Fruit fly (Drosophila melanogaster) whole organism, embryonic: ENCODE measurements around the gene Hand.
A peak's percentile ranks its signal among the peaks of the same experiment; 100 is the strongest.

Source experiments
- ATbp ChIP-seq: fragments of 200-800 bp; sonication (Bioruptor generic); optimal IDR thresholded peaks from 2 replicates; lab custom pipeline; 2017; ENCODE audit warnings: missing biosample characterization, mild to moderate bottlenecking, missing genetic modification characterization, missing genetic modification reagents
- Atf-2 ChIP-seq: fragments of 200-800 bp; sonication (Bioruptor generic); optimal IDR thresholded peaks from 2 replicates; lab custom pipeline; 2016; ENCODE audit warnings: missing biosample characterization, missing genetic modification characterization
- Bgb ChIP-seq: fragments of 200-800 bp; sonication (Bioruptor generic); IDR thresholded peaks from 2 replicates; pipeline ENCODE4 v1.3.6; 2022; ENCODE audit warnings: missing biosample characterization, missing genetic modification characterization; ENCODE audit not compliant: partially characterized antibody
- CG12391 ChIP-seq: fragments of 200-800 bp; sonication (Bioruptor generic); optimal IDR thresholded peaks from 3 replicates; lab custom pipeline; 2018; ENCODE audit warnings: missing biosample characterization, mild to moderate bottlenecking, missing genetic modification characterization, moderate library complexity
- CG12659 ChIP-seq: fragments of 200-800 bp; sonication (Bioruptor generic); optimal IDR thresholded peaks from 3 replicates; lab custom pipeline; 2017; ENCODE audit warnings: mild to moderate bottlenecking, missing biosample characterization, missing genetic modification reagents, missing genetic modification characterization
- CG13624 ChIP-seq: fragments of 200-800 bp; sonication (Bioruptor generic); optimal IDR thresholded peaks from 2 replicates; lab custom pipeline; 2016; ENCODE audit warnings: missing biosample characterization, missing genetic modification characterization
- CG14667 ChIP-seq: fragments of 200-800 bp; sonication (Bioruptor generic); IDR thresholded peaks from 2 replicates; pipeline ENCODE4 v1.3.6; 2022; ENCODE audit warnings: missing biosample characterization, missing genetic modification characterization
- CG15601 ChIP-seq: fragments of 200-800 bp; sonication (Bioruptor generic); optimal IDR thresholded peaks from 3 replicates; lab custom pipeline; 2019; ENCODE audit warnings: missing biosample characterization, mild to moderate bottlenecking, missing genetic modification characterization, moderate library complexity
- CG17912 ChIP-seq: fragments of 200-800 bp; sonication (Bioruptor generic); optimal IDR thresholded peaks from 2 replicates; lab custom pipeline; 2018; ENCODE audit warnings: missing biosample characterization, mild to moderate bottlenecking, missing genetic modification characterization
- CG18262 ChIP-seq: fragments of 200-800 bp; optimal IDR thresholded peaks from 3 replicates; lab custom pipeline; 2019; ENCODE audit warnings: missing biosample characterization, mild to moderate bottlenecking, missing genetic modification characterization, moderate library complexity
- CG2116 ChIP-seq: fragments of 200-800 bp; sonication (Bioruptor generic); optimal IDR thresholded peaks from 3 replicates; lab custom pipeline; 2018; ENCODE audit warnings: missing biosample characterization, mild to moderate bottlenecking, missing genetic modification characterization
- CG3163 ChIP-seq: fragments of 200-800 bp; sonication (Bioruptor generic); optimal IDR thresholded peaks from 3 replicates; lab custom pipeline; 2016; ENCODE audit warnings: missing biosample characterization, missing genetic modification characterization
- CG34422 ChIP-seq: fragments of 200-800 bp; sonication (Bioruptor generic); IDR thresholded peaks from 3 replicates; pipeline ENCODE4 v1.3.6; 2022; ENCODE audit warnings: missing biosample characterization, missing genetic modification characterization
- CG4360 ChIP-seq: fragments of 200-800 bp; sonication (Bioruptor generic); IDR thresholded peaks from 2 replicates; pipeline ENCODE4 v1.3.6; 2022; ENCODE audit warnings: missing biosample characterization, missing genetic modification characterization
- CG6272 ChIP-seq: fragments of 200-800 bp; sonication (Bioruptor generic); IDR thresholded peaks from 2 replicates; pipeline ENCODE4 v1.3.6; 2022; ENCODE audit warnings: missing biosample characterization, missing genetic modification characterization
- CG7372 ChIP-seq: fragments of 200-800 bp; sonication (Bioruptor generic); IDR thresholded peaks from 2 replicates; pipeline ENCODE4 v1.3.6; 2022; ENCODE audit warnings: missing biosample characterization, missing genetic modification characterization
- CG7963 ChIP-seq: fragments of 200-800 bp; sonication (Bioruptor generic); IDR thresholded peaks from 3 replicates; pipeline ENCODE4 v1.3.6; 2022; ENCODE audit warnings: missing biosample characterization, missing genetic modification characterization; ENCODE audit not compliant: partially characterized antibody
- CG8765 ChIP-seq: fragments of 200-800 bp; sonication (Bioruptor generic); IDR thresholded peaks from 2 replicates; pipeline ENCODE4 v1.3.6; 2022; ENCODE audit warnings: missing biosample characterization, missing genetic modification characterization
- CkIIα-i1 ChIP-seq: fragments of 200-800 bp; sonication (Bioruptor generic); IDR thresholded peaks from 2 replicates; pipeline ENCODE4 v1.3.6; 2022; ENCODE audit warnings: missing biosample characterization, missing genetic modification characterization
- Doc2 ChIP-seq: fragments of 200-800 bp; sonication (Bioruptor generic); IDR thresholded peaks from 2 replicates; pipeline ENCODE4 v1.3.6; 2022; ENCODE audit warnings: missing biosample characterization, missing genetic modification characterization
- Dref ChIP-seq: fragments of 200-800 bp; sonication (Bioruptor generic); IDR thresholded peaks from 2 replicates; pipeline ENCODE4 v1.3.6; 2022; ENCODE audit warnings: missing biosample characterization, missing genetic modification characterization
- HLH54F ChIP-seq: fragments of 200-800 bp; sonication (Bioruptor generic); optimal IDR thresholded peaks from 3 replicates; lab custom pipeline; 2016; ENCODE audit warnings: missing biosample characterization, missing genetic modification characterization
- Hr78 ChIP-seq, 2 experiments: fragments of 200-800 bp in 1 of 2; fragments of >200 bp in 1 of 2; sonication (Bioruptor generic) in 1 of 2; optimal IDR thresholded peaks; 2 replicates each; lab custom pipeline; 2017 to 2019; ENCODE audit warnings: missing biosample characterization in 2 of 2, missing genetic modification characterization in 2 of 2, mild to moderate bottlenecking in 1 of 2, moderate library complexity in 1 of 2
- Kr ChIP-seq: fragments of 200-800 bp; sonication (Bioruptor generic); optimal IDR thresholded peaks from 2 replicates; lab custom pipeline; 2017; ENCODE audit warnings: missing biosample characterization, mild to moderate bottlenecking, missing genetic modification characterization
- MBD-R2 ChIP-seq: fragments of 200-800 bp; sonication (Bioruptor generic); IDR thresholded peaks from 2 replicates; pipeline ENCODE4 v1.3.6; 2022; ENCODE audit warnings: missing biosample characterization, missing genetic modification characterization
- MESR4 ChIP-seq: fragments of 200-800 bp; sonication (Bioruptor generic); optimal IDR thresholded peaks from 2 replicates; lab custom pipeline; 2018; ENCODE audit warnings: missing biosample characterization, mild to moderate bottlenecking, missing genetic modification characterization, moderate library complexity
- Mrtf ChIP-seq: fragments of 200-800 bp; sonication (Bioruptor generic); IDR thresholded peaks from 3 replicates; pipeline ENCODE4 v1.3.6; 2022; ENCODE audit warnings: missing biosample characterization, missing genetic modification characterization
- Myb ChIP-seq: fragments of 200-800 bp; sonication (Bioruptor generic); optimal IDR thresholded peaks from 2 replicates; lab custom pipeline; 2016; ENCODE audit warnings: missing biosample characterization, missing genetic modification characterization
- Oli ChIP-seq: fragments of 200-800 bp; sonication (Bioruptor generic); optimal IDR thresholded peaks from 2 replicates; lab custom pipeline; 2018; ENCODE audit warnings: missing biosample characterization, mild to moderate bottlenecking, missing genetic modification characterization, moderate library complexity
- Sry-β ChIP-seq: fragments of 200-800 bp; sonication (Bioruptor generic); optimal IDR thresholded peaks from 2 replicates; lab custom pipeline; 2018; ENCODE audit warnings: missing biosample characterization, mild to moderate bottlenecking, missing genetic modification characterization, moderate library complexity
- Sry-δ ChIP-seq: fragments of 200-800 bp; sonication (Bioruptor generic); optimal IDR thresholded peaks from 2 replicates; lab custom pipeline; 2016; ENCODE audit warnings: missing biosample characterization, missing genetic modification characterization
- dmrt11E ChIP-seq: fragments of 200-800 bp; sonication (Bioruptor generic); optimal IDR thresholded peaks from 3 replicates; lab custom pipeline; 2018; ENCODE audit warnings: missing biosample characterization, mild to moderate bottlenecking, missing genetic modification characterization, moderate library complexity
- fd64A ChIP-seq: fragments of 200-800 bp; sonication (Bioruptor generic); optimal IDR thresholded peaks from 3 replicates; lab custom pipeline; 2018; ENCODE audit warnings: missing biosample characterization, mild to moderate bottlenecking, missing genetic modification characterization
- hkb ChIP-seq, 2 experiments: fragments of 200-800 bp in 1 of 2; fragments of >200 bp in 1 of 2; sonication (Bioruptor generic) in 1 of 2; IDR thresholded peaks in 1 of 2; optimal IDR thresholded peaks in 1 of 2; 2 replicates each; pipeline versions ENCODE4 v1.3.6 to Lab custom; 2017 to 2022; ENCODE audit warnings: missing biosample characterization in 1 of 2, missing genetic modification characterization in 1 of 2
- hth ChIP-seq: fragments of >200 bp; optimal IDR thresholded peaks from 2 replicates; lab custom pipeline; 2017; ENCODE audit warnings: inconsistent platforms
- kah ChIP-seq: fragments of 200-800 bp; sonication (Bioruptor generic); optimal IDR thresholded peaks from 2 replicates; lab custom pipeline; 2018; ENCODE audit warnings: missing biosample characterization, mild to moderate bottlenecking, missing genetic modification characterization
- lov ChIP-seq, 2 experiments: fragments of 200-800 bp in 1 of 2; fragments of >200 bp in 1 of 2; sonication (Bioruptor generic) in 1 of 2; IDR thresholded peaks in 1 of 2; optimal IDR thresholded peaks in 1 of 2; 2 replicates in 1 of 2; 3 replicates in 1 of 2; pipeline versions ENCODE4 v1.3.6 to Lab custom; 2017 to 2022; ENCODE audit warnings: missing biosample characterization in 1 of 2, missing genetic modification characterization in 1 of 2
- nom ChIP-seq: fragments of 200-800 bp; sonication (Bioruptor generic); optimal IDR thresholded peaks from 2 replicates; lab custom pipeline; 2017; ENCODE audit warnings: missing biosample characterization, missing genetic modification characterization, mild to moderate bottlenecking, moderate library complexity, missing genetic modification reagents
- odd ChIP-seq: fragments of 200-800 bp; sonication (Bioruptor generic); optimal IDR thresholded peaks from 2 replicates; lab custom pipeline; 2017; ENCODE audit warnings: missing biosample characterization, mild to moderate bottlenecking, missing genetic modification characterization
- prd ChIP-seq, 3 experiments: fragments of >200 bp in 2 of 3; fragments of 200-800 bp in 1 of 3; sonication (Bioruptor generic) in 1 of 3; optimal IDR thresholded peaks in 2 of 3; IDR thresholded peaks in 1 of 3; 2 replicates in 2 of 3; 3 replicates in 1 of 3; pipeline versions ENCODE4 v1.3.6 to Lab custom; 2017 to 2022; ENCODE audit warnings: missing biosample characterization in 1 of 3, missing genetic modification characterization in 1 of 3
- row ChIP-seq: fragments of 200-800 bp; sonication (Bioruptor generic); IDR thresholded peaks from 3 replicates; pipeline ENCODE4 v1.3.6; 2022; ENCODE audit warnings: missing biosample characterization, missing genetic modification characterization
- sens ChIP-seq: fragments of 200-800 bp; sonication (Bioruptor generic); peaks from one replicate; lab custom pipeline; 2016; ENCODE audit warnings: missing biosample characterization, missing genetic modification characterization
- shn ChIP-seq: fragments of 200-800 bp; sonication (Bioruptor generic); optimal IDR thresholded peaks from 3 replicates; lab custom pipeline; 2016; ENCODE audit warnings: missing biosample characterization, missing genetic modification characterization
- ssp ChIP-seq: fragments of 200-800 bp; sonication (Bioruptor generic); IDR thresholded peaks from 2 replicates; pipeline ENCODE4 v1.3.6; 2022; ENCODE audit warnings: missing biosample characterization, missing genetic modification characterization
- tin ChIP-seq: fragments of 200-800 bp; sonication (Bioruptor generic); optimal IDR thresholded peaks from 3 replicates; lab custom pipeline; 2016; ENCODE audit warnings: missing biosample characterization, missing genetic modification characterization
- tup ChIP-seq: fragments of 200-800 bp; sonication (Bioruptor generic); optimal IDR thresholded peaks from 2 replicates; lab custom pipeline; 2016; ENCODE audit warnings: missing biosample characterization, mild to moderate bottlenecking, missing genetic modification characterization, moderate library complexity
- z ChIP-seq: fragments of 200-800 bp; sonication (Bioruptor generic); IDR thresholded peaks from 3 replicates; pipeline ENCODE4 v1.3.6; 2022; ENCODE audit warnings: missing biosample characterization, missing genetic modification characterization

Gene Hand

DNA sequence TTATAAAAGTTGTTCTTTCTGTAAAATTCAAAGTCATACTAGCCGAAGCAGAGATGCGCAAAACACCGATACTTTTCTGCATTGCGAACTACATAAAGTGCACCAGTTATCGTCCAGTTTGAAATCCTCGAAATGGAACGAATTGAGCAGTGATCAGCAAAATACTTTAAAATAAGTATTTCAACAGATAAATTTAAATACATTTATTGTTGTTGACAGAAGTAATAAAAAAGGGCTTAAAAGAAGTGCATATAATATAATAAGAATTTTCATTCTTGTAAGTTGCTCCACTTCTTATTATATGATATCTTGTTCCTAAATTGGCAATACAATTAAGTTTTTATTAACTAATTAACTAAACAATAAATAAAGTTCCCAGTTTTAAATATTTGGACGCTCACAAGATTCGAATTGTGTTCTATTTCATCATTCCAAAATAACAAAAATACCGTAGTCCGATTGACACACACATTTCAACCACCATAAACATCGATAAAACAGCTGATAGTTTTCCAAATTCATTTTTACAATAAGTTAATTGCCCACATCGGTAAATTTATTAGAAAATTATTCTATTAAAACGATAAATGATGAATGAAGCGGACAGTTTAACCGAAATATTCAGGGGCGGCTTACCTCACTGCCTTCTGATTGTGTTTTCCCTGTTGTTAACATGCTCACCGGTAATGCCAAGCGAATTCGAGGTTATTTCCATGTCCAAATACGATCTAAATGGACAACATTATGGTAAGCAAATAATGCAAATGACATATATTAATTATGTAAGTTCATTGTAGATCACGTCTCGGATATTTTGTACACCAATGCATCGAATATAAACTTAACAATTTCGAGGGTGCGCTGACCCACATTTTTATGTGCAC, 19.4 kb upstream of the Hand start, which contains the start of the genes Usp14 and CG4972 (continued):
- TF ChIP-seq Bgb: peak; percentile 38; the same call in 1 of the 2 replicates
- no peak for TF ChIP-seq Atf-2 (GFP tag; lab: Kevin White, UChicago)
- no peak for TF ChIP-seq Doc2 (GFP tag; lab: Robert Waterston, UW)
- no peak for TF ChIP-seq z (GFP tag; lab: Robert Waterston, UW)
- TF ChIP-seq dmrt11E (tag; lab: Kevin White, UChicago): peak; percentile 39
- no peak for TF ChIP-seq fd64A (GFP tag; lab: Kevin White, UChicago)
- no peak for TF ChIP-seq ATbp (GFP tag; lab: Kevin White, UChicago)
- no peak for TF ChIP-seq prd (optimal IDR thresholded peaks at IDR 0.05; lab: Kevin White, UChicago)
- no peak for TF ChIP-seq prd (GFP tag; IDR thresholded peaks at IDR 0.05; lab: Robert Waterston, UW)
- peak; percentile 38 for TF ChIP-seq CG12391 (tag; lab: Kevin White, UChicago)
- 0 out of 3 replicates have a peak, but pooled peaks have one; percentile 6 for TF ChIP-seq CG7963 (GFP tag; lab: Robert Waterston, UW)
- TF ChIP-seq tin (GFP tag; lab: Kevin White, UChicago): no peak
- TF ChIP-seq CG7372 (GFP tag; lab: Robert Waterston, UW): no peak
- no peak for TF ChIP-seq CG4360 (GFP tag; lab: Robert Waterston, UW)
- TF ChIP-seq Hr78 (GFP tag; optimal IDR thresholded peaks at IDR 0.05; lab: Kevin White, UChicago): no peak
- TF ChIP-seq Sry-δ (GFP tag; lab: Kevin White, UChicago): peak; percentile 79
- no peak for TF ChIP-seq Oli (tag; lab: Kevin White, UChicago)
- no peak for TF ChIP-seq tup (GFP tag; lab: Kevin White, UChicago)
- TF ChIP-seq CG3163 (GFP tag; lab: Kevin White, UChicago): no peak
- TF ChIP-seq ssp (GFP tag; lab: Robert Waterston, UW): peak; percentile 83
- no peak for TF ChIP-seq CG17912 (GFP tag; lab: Kevin White, UChicago)
- TF ChIP-seq CG15601 (tag; lab: Kevin White, UChicago): peak; percentile 11
- peak; percentile 48 for TF ChIP-seq CG18262
- TF ChIP-seq Sry-β (GFP tag; lab: Kevin White, UChicago): peak; percentile 61
- TF ChIP-seq MESR4 (GFP tag; lab: Kevin White, UChicago): peak; percentile 75
- TF ChIP-seq CkIIα-i1 (GFP tag; lab: Robert Waterston, UW): no peak
- TF ChIP-seq Dref: peak; percentile 54
- no peak for TF ChIP-seq lov (optimal IDR thresholded peaks at IDR 0.05; lab: Kevin White, UChicago)
- no peak for TF ChIP-seq lov (GFP tag; IDR thresholded peaks at IDR 0.05; lab: Robert Waterston, UW)
- TF ChIP-seq odd (GFP tag; lab: Kevin White, UChicago): no peak
- no peak for TF ChIP-seq CG6272 (GFP tag; lab: Robert Waterston, UW)
- TF ChIP-seq MBD-R2 (GFP tag; lab: Robert Waterston, UW): peak; percentile 41; the same call in 1 of the 2 replicates
- peak; percentile 56 for TF ChIP-seq CG2116 (GFP tag; lab: Kevin White, UChicago)
- TF ChIP-seq hth (lab: Kevin White, UChicago): no peak
- TF ChIP-seq shn (GFP tag; lab: Kevin White, UChicago): no peak
- no peak for TF ChIP-seq Kr (GFP tag; lab: Kevin White, UChicago)
- TF ChIP-seq Myb: peak; percentile 41
- no peak for TF ChIP-seq kah
- TF ChIP-seq Mrtf (GFP tag; lab: Robert Waterston, UW): no peak
- no peak for TF ChIP-seq hkb (optimal IDR thresholded peaks at IDR 0.05; lab: Kevin White, UChicago)
- TF ChIP-seq hkb (GFP tag; IDR thresholded peaks at IDR 0.05; lab: Robert Waterston, UW): no peak
- peak; percentile 72 for TF ChIP-seq row (GFP tag; lab: Robert Waterston, UW)
- peak; percentile 68 for TF ChIP-seq sens
- TF ChIP-seq HLH54F (GFP tag; lab: Kevin White, UChicago): no peak
- no peak for TF ChIP-seq CG13624 (GFP tag; lab: Kevin White, UChicago)
- peak; percentile 41 for TF ChIP-seq CG12659 (GFP tag; lab: Kevin White, UChicago)
- TF ChIP-seq CG14667 (GFP tag; lab: Robert Waterston, UW): peak; percentile 70; the same call in 1 of the 2 replicates
- no peak for TF ChIP-seq CG8765 (GFP tag; lab: Robert Waterston, UW)
- TF ChIP-seq CG34422 (GFP tag; lab: Robert Waterston, UW): 0 out of 3 replicates have a peak, but pooled peaks have one; percentile 15
- no peak for TF ChIP-seq nom (GFP tag; lab: Kevin White, UChicago)
